Fruit fly (Drosophila melanogaster) whole organism, embryonic: ENCODE data around the gene CG31224.

Source experiments
- Atf-2 ChIP-seq: fragments of 200-800 bp; sonication (Bioruptor generic); optimal IDR thresholded peaks from 2 replicates; lab custom pipeline; 2016; ENCODE audit warnings: missing biosample characterization, missing genetic modification characterization
- CG13296 ChIP-seq: fragments of 200-800 bp; sonication (Bioruptor generic); optimal IDR thresholded peaks from 3 replicates; lab custom pipeline; 2018; ENCODE audit warnings: missing biosample characterization, mild to moderate bottlenecking, missing genetic modification characterization
- CG14050 ChIP-seq: fragments of 200-800 bp; sonication (Bioruptor generic); IDR thresholded peaks from 3 replicates; pipeline ENCODE4 v1.3.6; 2022; ENCODE audit warnings: missing biosample characterization, missing genetic modification characterization
- CG1792 ChIP-seq: fragments of 200-800 bp; sonication (Bioruptor generic); optimal IDR thresholded peaks from 2 replicates; lab custom pipeline; 2016; ENCODE audit warnings: missing biosample characterization, missing genetic modification characterization
- CG18262 ChIP-seq: fragments of 200-800 bp; optimal IDR thresholded peaks from 3 replicates; lab custom pipeline; 2019; ENCODE audit warnings: missing biosample characterization, mild to moderate bottlenecking, missing genetic modification characterization, moderate library complexity
- CG30431 ChIP-seq: fragments of 200-800 bp; sonication (Bioruptor generic); optimal IDR thresholded peaks from 2 replicates; lab custom pipeline; 2017; ENCODE audit warnings: missing biosample characterization, missing genetic modification characterization
- HLH4C ChIP-seq: fragments of 200-800 bp; sonication (Bioruptor generic); IDR thresholded peaks from 3 replicates; pipeline ENCODE4 v1.3.6; 2022; ENCODE audit warnings: missing biosample characterization, missing genetic modification characterization; ENCODE audit not compliant: partially characterized antibody
- Hey ChIP-seq: fragments of 200-800 bp; sonication (Bioruptor generic); optimal IDR thresholded peaks from 3 replicates; lab custom pipeline; 2018; ENCODE audit warnings: missing biosample characterization, mild to moderate bottlenecking, missing genetic modification characterization
- Nf-YB ChIP-seq: fragments of 200-800 bp; sonication (Bioruptor generic); optimal IDR thresholded peaks from 3 replicates; lab custom pipeline; 2019; ENCODE audit warnings: missing biosample characterization, mild to moderate bottlenecking, missing genetic modification characterization, moderate library complexity
- Sin3A ChIP-seq: fragments of >200 bp; optimal IDR thresholded peaks from 2 replicates; lab custom pipeline; 2018
- amos ChIP-seq: fragments of 200-800 bp; sonication (Bioruptor generic); IDR thresholded peaks from 2 replicates; pipeline ENCODE4 v1.3.6; 2022; ENCODE audit warnings: missing biosample characterization, missing genetic modification characterization; ENCODE audit not compliant: partially characterized antibody
- fru ChIP-seq: fragments of >200 bp; optimal IDR thresholded peaks from 2 replicates; lab custom pipeline; 2017
- pan ChIP-seq, 4 experiments: fragments of >200 bp in 3 of 4; fragments of 200-800 bp in 1 of 4; sonication (Bioruptor generic) in 1 of 4; optimal IDR thresholded peaks in 3 of 4; IDR thresholded peaks in 1 of 4; 2 replicates each; pipeline versions ENCODE4 v1.3.6 to Lab custom; 2017 to 2022; ENCODE audit warnings: missing biosample characterization in 2 of 4, missing genetic modification characterization in 2 of 4, mixed read lengths in 1 of 4
- sna ChIP-seq: fragments of 200-800 bp; sonication (Bioruptor generic); IDR thresholded peaks from 2 replicates; pipeline ENCODE4 v1.3.6; 2022; ENCODE audit warnings: missing biosample characterization, missing genetic modification characterization; ENCODE audit not compliant: partially characterized antibody

dm6 chr3R:18670441-18671111 lies 11.5 kb upstream of the CG31224 start:
- TF ChIP-seq CG18262 (tag; lab: Kevin White, UChicago) (peak; percentile 73), Hey (no peak), fru (lab: Kevin White, UChicago) (no peak), CG1792 (no peak), pan (optimal IDR thresholded peaks at IDR 0.05; lab: Kevin White, UChicago) (no peak), pan (GFP tag; optimal IDR thresholded peaks at IDR 0.05 in 1 of 2, IDR thresholded peaks at IDR 0.05 in 1 of 2) (peak in 1 of 2 experiments; percentile 26), Sin3A (no peak), CG13296 (GFP tag; lab: Kevin White, UChicago) (peak; percentile 64), Nf-YB (GFP tag; lab: Kevin White, UChicago) (peak; percentile 22), amos (GFP tag; lab: Robert Waterston, UW) (no peak), HLH4C (no peak), Atf-2 (GFP tag; lab: Kevin White, UChicago) (no peak), sna (GFP tag; lab: Robert Waterston, UW) (no peak), CG30431 (no peak), CG14050 (GFP tag; lab: Robert Waterston, UW) (no peak)
